Worm (Caenorhabditis elegans) whole organism, late embryonic: Measurements from ENCODE around the gene set-12.

ENCODE experiments used
- F13H6.1 ChIP-seq: sonication (generic microtip); optimal IDR thresholded peaks from 2 replicates; lab custom pipeline; 2016; ENCODE audit warnings: missing genetic modification characterization, missing compliant biosample characterization
- K02D7.2 ChIP-seq: sonication (generic microtip); optimal IDR thresholded peaks from 2 replicates; lab custom pipeline; 2017; ENCODE audit warnings: mild to moderate bottlenecking, missing genetic modification characterization, missing compliant biosample characterization
- Y22D7AL.16 ChIP-seq: sonication (generic microtip); optimal IDR thresholded peaks from 2 replicates; lab custom pipeline; 2016; ENCODE audit warnings: missing genetic modification characterization, missing compliant biosample characterization
- ama-1 ChIP-seq: fragments of 150-350 bp; optimal IDR thresholded peaks from 2 replicates; lab custom pipeline; 2014
- ceh-18 ChIP-seq: sonication (generic microtip); optimal IDR thresholded peaks from 2 replicates; lab custom pipeline; 2016; ENCODE audit warnings: missing genetic modification characterization, missing compliant biosample characterization
- ceh-24 ChIP-seq: sonication (generic microtip); optimal IDR thresholded peaks from 2 replicates; lab custom pipeline; 2016; ENCODE audit warnings: mild to moderate bottlenecking, missing genetic modification characterization, missing compliant biosample characterization
- ceh-31 ChIP-seq: sonication (generic microtip); optimal IDR thresholded peaks from 2 replicates; lab custom pipeline; 2016; ENCODE audit warnings: missing genetic modification characterization, missing compliant biosample characterization
- ceh-45 ChIP-seq: fragments of 200-800 bp; sonication (Bioruptor generic); IDR thresholded peaks from 2 replicates; pipeline ENCODE4 v1.3.6; 2022; ENCODE audit warnings: missing genetic modification reagents, missing genetic modification characterization, missing compliant biosample characterization
- ceh-48 ChIP-seq: sonication (generic microtip); optimal IDR thresholded peaks from 2 replicates; lab custom pipeline; 2016; ENCODE audit warnings: missing genetic modification characterization, inconsistent platforms, missing compliant biosample characterization
- ceh-9 ChIP-seq: sonication (generic microtip); optimal IDR thresholded peaks from 2 replicates; lab custom pipeline; 2016; ENCODE audit warnings: mild to moderate bottlenecking, missing genetic modification characterization, inconsistent platforms, missing compliant biosample characterization
- che-1 ChIP-seq: sonication (generic microtip); optimal IDR thresholded peaks from 2 replicates; lab custom pipeline; 2016; ENCODE audit warnings: mild to moderate bottlenecking, missing genetic modification characterization, missing compliant biosample characterization
- dve-1 ChIP-seq: sonication (generic microtip); optimal IDR thresholded peaks from 2 replicates; lab custom pipeline; 2017; ENCODE audit warnings: antibody characterized with exemption, mild to moderate bottlenecking, missing genetic modification characterization, missing compliant biosample characterization
- elt-2 ChIP-seq: sonication (generic microtip); optimal IDR thresholded peaks from 2 replicates; lab custom pipeline; 2016; ENCODE audit warnings: missing genetic modification reagents, missing genetic modification characterization, missing compliant biosample characterization
- elt-4 ChIP-seq: sonication (generic microtip); optimal IDR thresholded peaks from 2 replicates; lab custom pipeline; 2016; ENCODE audit warnings: missing genetic modification characterization, missing compliant biosample characterization
- fax-1 ChIP-seq: sonication (generic microtip); optimal IDR thresholded peaks from 2 replicates; lab custom pipeline; 2016; ENCODE audit warnings: missing genotype, missing genetic modification characterization, missing compliant biosample characterization
- gmeb-2 ChIP-seq: sonication (generic microtip); optimal IDR thresholded peaks from 2 replicates; lab custom pipeline; 2016; ENCODE audit warnings: missing genetic modification characterization, inconsistent platforms, missing compliant biosample characterization
- hlh-30 ChIP-seq: sonication (generic microtip); optimal IDR thresholded peaks from 2 replicates; lab custom pipeline; 2017; ENCODE audit warnings: antibody characterized with exemption, missing genetic modification characterization, missing compliant biosample characterization; ENCODE audit not compliant: insufficient read depth
- hlh-6 ChIP-seq: sonication (generic microtip); optimal IDR thresholded peaks from 2 replicates; lab custom pipeline; 2016; ENCODE audit warnings: missing genotype, missing genetic modification characterization, missing compliant biosample characterization
- lim-6 ChIP-seq: sonication (generic microtip); optimal IDR thresholded peaks from 2 replicates; lab custom pipeline; 2016; ENCODE audit warnings: missing genetic modification characterization, missing compliant biosample characterization
- madf-2 ChIP-seq: sonication (generic microtip); optimal IDR thresholded peaks from 2 replicates; lab custom pipeline; 2017; ENCODE audit warnings: missing genetic modification characterization, missing compliant biosample characterization
- nfya-1 ChIP-seq: sonication (generic microtip); optimal IDR thresholded peaks from 2 replicates; lab custom pipeline; 2017; ENCODE audit warnings: missing genetic modification characterization, mild to moderate bottlenecking, missing compliant biosample characterization, antibody characterized with exemption, moderate library complexity
- pag-3 ChIP-seq: sonication (generic microtip); optimal IDR thresholded peaks from 2 replicates; lab custom pipeline; 2016; ENCODE audit warnings: missing compliant biosample characterization, missing genetic modification characterization, borderline replicate concordance
- pat-9 ChIP-seq: fragments of 200-800 bp; sonication (Bioruptor generic); optimal IDR thresholded peaks from 2 replicates; lab custom pipeline; 2018; ENCODE audit warnings: mild to moderate bottlenecking, missing genetic modification characterization, moderate library complexity, missing compliant biosample characterization
- pha-2 ChIP-seq: sonication (generic microtip); optimal IDR thresholded peaks from 2 replicates; lab custom pipeline; 2017; ENCODE audit warnings: mild to moderate bottlenecking, missing genetic modification characterization, missing compliant biosample characterization
- pqm-1 ChIP-seq: sonication (generic microtip); optimal IDR thresholded peaks from 2 replicates; lab custom pipeline; 2016; ENCODE audit warnings: missing genetic modification characterization, missing compliant biosample characterization
- pros-1 ChIP-seq: fragments of 150-350 bp; optimal IDR thresholded peaks from 2 replicates; lab custom pipeline; 2014; ENCODE audit warnings: missing biosample characterization, missing genetic modification reagents, missing genetic modification characterization
- rnt-1 ChIP-seq: sonication (generic microtip); optimal IDR thresholded peaks from 2 replicates; lab custom pipeline; 2016; ENCODE audit warnings: missing genetic modification characterization, missing compliant biosample characterization
- sdc-2 ChIP-seq: sonication (generic microtip); optimal IDR thresholded peaks from 2 replicates; lab custom pipeline; 2016; ENCODE audit warnings: missing genotype, missing genetic modification characterization, missing compliant biosample characterization
- sox-4 ChIP-seq: sonication (generic microtip); optimal IDR thresholded peaks from 2 replicates; lab custom pipeline; 2017; ENCODE audit warnings: mild to moderate bottlenecking, missing genetic modification characterization, inconsistent platforms, missing compliant biosample characterization
- tbx-2 ChIP-seq: sonication (generic microtip); optimal IDR thresholded peaks from 2 replicates; lab custom pipeline; 2016; ENCODE audit warnings: missing genetic modification characterization, missing compliant biosample characterization
- tbx-7 ChIP-seq: sonication (generic microtip); optimal IDR thresholded peaks from 2 replicates; lab custom pipeline; 2016; ENCODE audit warnings: missing genotype, missing genetic modification characterization, missing compliant biosample characterization
- unc-42 ChIP-seq: sonication (generic microtip); optimal IDR thresholded peaks from 2 replicates; lab custom pipeline; 2016; ENCODE audit warnings: missing genotype, missing genetic modification characterization, missing compliant biosample characterization
- unc-86 ChIP-seq: sonication (generic microtip); optimal IDR thresholded peaks from 2 replicates; lab custom pipeline; 2016; ENCODE audit warnings: missing genetic modification characterization, missing compliant biosample characterization
- ztf-16 ChIP-seq: sonication (generic microtip); optimal IDR thresholded peaks from 2 replicates; lab custom pipeline; 2017; ENCODE audit warnings: missing genetic modification characterization, missing compliant biosample characterization

set-12 gene

ce11 chrX:7736171-7736570 is at the start of gene set-12:
set-12 (minus strand) TSS chrX:7736271.
- no peak for TF ChIP-seq ceh-48 (tag; lab: Kevin White, UChicago)
- TF ChIP-seq sox-4 = no peak
- TF ChIP-seq K02D7.2 (tag; lab: Kevin White, UChicago) = no peak
- no peak for TF ChIP-seq ztf-16 (tag; lab: Kevin White, UChicago)
- TF ChIP-seq ceh-45 (GFP tag; lab: Robert Waterston, UW) = no peak
- TF ChIP-seq pha-2 = no peak
- no peak for TF ChIP-seq unc-86 (tag; lab: Kevin White, UChicago)
- TF ChIP-seq elt-2 (tag; lab: Kevin White, UChicago) = no peak
- TF ChIP-seq pag-3 (tag; lab: Kevin White, UChicago) = no peak
- TF ChIP-seq hlh-6 = no peak
- TF ChIP-seq tbx-7 (tag; lab: Kevin White, UChicago) = no peak
- no peak for TF ChIP-seq pros-1 (tag; lab: Kevin White, UChicago)
- TF ChIP-seq madf-2 (tag; lab: Kevin White, UChicago) = no peak
- no peak for TF ChIP-seq pat-9 (tag; lab: Kevin White, UChicago)
- TF ChIP-seq che-1 (tag; lab: Kevin White, UChicago) = no peak
- TF ChIP-seq ceh-9 = no peak

- TF ChIP-seq elt-4 = no peak
- no peak for TF ChIP-seq ztf-16 (tag; lab: Kevin White, UChicago)
- peak; percentile 67 for TF ChIP-seq nfya-1 (tag; lab: Kevin White, UChicago)
- TF ChIP-seq ceh-31 = peak; percentile 20
- TF ChIP-seq sdc-2 = peak; percentile 10
- no peak for TF ChIP-seq lim-6 (tag; lab: Kevin White, UChicago)
- peak; percentile 62 for TF ChIP-seq hlh-30 (tag; lab: Kevin White, UChicago)
Measured at ce11 chrX:7782389-7782788, 46.3 kb upstream of the set-12 start, which contains the start of gene ZK154.4. ZK154.4 (minus strand) TSS chrX:7782415.

DNA sequence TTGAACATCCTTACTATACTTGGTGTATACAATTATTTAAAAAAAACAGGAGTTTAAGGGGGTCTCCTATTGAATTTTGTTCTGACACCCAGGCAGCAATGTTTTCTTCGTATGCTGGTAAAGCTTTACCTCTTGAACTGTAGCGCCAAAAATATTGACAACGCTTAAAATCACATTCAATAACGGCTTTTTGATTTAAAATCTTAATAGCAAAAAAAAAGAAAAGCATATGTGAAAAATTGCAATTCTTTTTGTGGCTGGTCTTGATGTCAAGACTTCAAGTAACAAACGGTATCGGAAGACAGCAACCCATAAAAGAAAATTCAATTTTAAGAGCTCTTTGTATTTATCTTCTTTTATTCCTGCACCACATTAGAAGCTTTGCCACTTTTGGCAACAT is 45.8 kb upstream of the set-12 start:
- TF ChIP-seq tbx-2 (no peak), sdc-2 (no peak), unc-86 (tag; lab: Kevin White, UChicago) (no peak), gmeb-2 (tag; lab: Kevin White, UChicago) (no peak), ceh-24 (tag; lab: Kevin White, UChicago) (no peak), pqm-1 (tag; lab: Kevin White, UChicago) (no peak), ceh-18 (tag; lab: Kevin White, UChicago) (no peak), fax-1 (tag; lab: Kevin White, UChicago) (no peak), F13H6.1 (no peak)
- TF ChIP-seq, all 69 proteins: peak for 0

- TF ChIP-seq tbx-7 (tag; lab: Kevin White, UChicago) = no peak
- no peak for TF ChIP-seq ztf-16 (tag; lab: Kevin White, UChicago)
- TF ChIP-seq pqm-1 (tag; lab: Kevin White, UChicago) = no peak
- TF ChIP-seq, all 69 proteins: peak for 0
Measured at ce11 chrX:7779527-7780033, 43.5 kb upstream of the set-12 start, which contains the start of gene ZK154.1. ZK154.1 (plus strand) TSS chrX:7779577.

DNA sequence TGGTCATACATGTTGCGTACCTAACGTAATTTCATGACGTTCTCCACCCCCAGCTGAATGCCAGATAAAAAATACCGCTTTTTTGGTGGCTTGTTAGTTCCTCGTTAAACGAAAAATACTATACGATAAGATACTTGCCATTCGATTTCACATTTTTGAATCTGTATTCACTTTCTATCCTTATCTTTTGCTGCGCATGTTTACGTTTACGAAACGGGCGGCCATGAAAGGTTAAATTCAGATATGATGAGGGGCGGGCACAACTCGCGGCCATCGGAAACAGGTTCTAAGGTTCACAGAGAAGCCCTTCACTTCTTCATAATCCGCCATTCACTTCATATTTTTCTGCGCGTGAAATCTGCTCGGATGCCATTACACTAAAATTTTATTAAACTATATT is 42.7 kb upstream of the set-12 start:
- TF ChIP-seq rnt-1 (tag; lab: Kevin White, UChicago) = no peak
- TF ChIP-seq unc-42 (tag; lab: Kevin White, UChicago) = no peak
- no peak for TF ChIP-seq unc-86 (tag; lab: Kevin White, UChicago)
- no peak for TF ChIP-seq dve-1 (tag; lab: Kevin White, UChicago)
- TF ChIP-seq Y22D7AL.16 = no peak
- TF ChIP-seq ama-1 (lab: Kevin White, UChicago) = no peak
